Worm (Caenorhabditis elegans) whole organism, L2 larva: Measurements from ENCODE around the gene Y54G2A.40.
"Not testable (repeated sequence)": the region's sequence is repeated elsewhere in the genome, so short reads cannot be mapped to it uniquely, and the experiment has no call there.

Experiments
- C34F6.9 ChIP-seq: fragments of 150-350 bp; optimal IDR thresholded peaks from 2 replicates; lab custom pipeline; 2014; ENCODE audit warnings: missing biosample characterization, missing genetic modification characterization
- F13H6.1 ChIP-seq: sonication (generic microtip); optimal IDR thresholded peaks from 2 replicates; lab custom pipeline; 2016; ENCODE audit warnings: missing genetic modification characterization, missing compliant biosample characterization
- R02D3.7 ChIP-seq: fragments of 150-350 bp; optimal IDR thresholded peaks from 2 replicates; lab custom pipeline; 2014; ENCODE audit warnings: missing biosample characterization, missing genetic modification characterization
- Y55F3AM.14 ChIP-seq: fragments of 200-800 bp; sonication (Bioruptor generic); optimal IDR thresholded peaks from 2 replicates; lab custom pipeline; 2018; ENCODE audit warnings: mild to moderate bottlenecking, missing genetic modification characterization, missing compliant biosample characterization
- ZK546.5 ChIP-seq: sonication (generic microtip); optimal IDR thresholded peaks from 2 replicates; lab custom pipeline; 2017; ENCODE audit warnings: missing biosample characterization, missing genetic modification characterization
- alr-1 ChIP-seq: fragments of 150-350 bp; optimal IDR thresholded peaks from 2 replicates; lab custom pipeline; 2014; ENCODE audit warnings: missing biosample characterization, missing genetic modification characterization
- aly-2 ChIP-seq: fragments of 150-350 bp; optimal IDR thresholded peaks from 2 replicates; lab custom pipeline; 2014; ENCODE audit warnings: missing biosample characterization, missing genetic modification characterization
- ama-1 ChIP-seq: fragments of 150-350 bp; optimal IDR thresholded peaks from 2 replicates; lab custom pipeline; 2018; ENCODE audit warnings: inconsistent platforms
- blmp-1 ChIP-seq: sonication (generic microtip); optimal IDR thresholded peaks from 2 replicates; lab custom pipeline; 2017; ENCODE audit warnings: missing genetic modification characterization, mild to moderate bottlenecking, missing compliant biosample characterization, antibody characterized with exemption, moderate library complexity; ENCODE audit not compliant: insufficient read depth
- ceh-16 ChIP-seq: fragments of 150-350 bp; optimal IDR thresholded peaks from 2 replicates; lab custom pipeline; 2014; ENCODE audit warnings: missing biosample characterization, missing genetic modification characterization
- crh-2 ChIP-seq: sonication (generic microtip); optimal IDR thresholded peaks from 2 replicates; lab custom pipeline; 2017; ENCODE audit warnings: missing biosample characterization, missing genetic modification characterization
- dmd-4 ChIP-seq: sonication (generic microtip); optimal IDR thresholded peaks from 2 replicates; lab custom pipeline; 2017; ENCODE audit warnings: missing biosample characterization, missing genetic modification characterization
- egl-27 ChIP-seq: sonication (generic microtip); optimal IDR thresholded peaks from 3 replicates; lab custom pipeline; 2017; ENCODE audit warnings: missing biosample characterization, missing genetic modification reagents, missing genetic modification characterization
- elt-1 ChIP-seq: fragments of 150-350 bp; optimal IDR thresholded peaks from 2 replicates; lab custom pipeline; 2014; ENCODE audit warnings: missing biosample characterization, missing genetic modification characterization
- elt-3 ChIP-seq: sonication (generic microtip); optimal IDR thresholded peaks from 2 replicates; lab custom pipeline; 2017; ENCODE audit warnings: missing biosample characterization, missing genetic modification characterization
- fos-1 ChIP-seq: fragments of 150-350 bp; optimal IDR thresholded peaks from 2 replicates; lab custom pipeline; 2014; ENCODE audit warnings: missing biosample characterization, missing genetic modification characterization
- gmeb-1 ChIP-seq: fragments of 150-350 bp; optimal IDR thresholded peaks from 2 replicates; lab custom pipeline; 2014; ENCODE audit warnings: missing biosample characterization, missing genetic modification characterization
- lin-11 ChIP-seq: fragments of 150-350 bp; sonication (generic microtip); optimal IDR thresholded peaks from 2 replicates; lab custom pipeline; 2014; ENCODE audit warnings: missing biosample characterization, missing genetic modification characterization, inconsistent platforms, mixed read lengths
- lin-13 ChIP-seq: fragments of 150-350 bp; optimal IDR thresholded peaks from 2 replicates; lab custom pipeline; 2014; ENCODE audit warnings: missing biosample characterization, missing genetic modification reagents, missing genetic modification characterization
- lin-39 ChIP-seq: fragments of 150-350 bp; optimal IDR thresholded peaks from 2 replicates; lab custom pipeline; 2014; ENCODE audit warnings: missing biosample characterization, missing genetic modification reagents, missing genetic modification characterization
- lsy-2 ChIP-seq, 2 experiments: fragments of 150-350 bp in 1 of 2; sonication (generic microtip) in 1 of 2; optimal IDR thresholded peaks; 2 replicates each; lab custom pipeline; 2014 to 2017; ENCODE audit warnings: missing biosample characterization in 2 of 2, missing genetic modification characterization in 2 of 2
- mab-5 ChIP-seq: fragments of 150-350 bp; optimal IDR thresholded peaks from 2 replicates; lab custom pipeline; 2014; ENCODE audit warnings: missing biosample characterization, missing genetic modification characterization
- mbf-1 ChIP-seq: sonication (generic microtip); optimal IDR thresholded peaks from 2 replicates; lab custom pipeline; 2017; ENCODE audit warnings: missing biosample characterization, missing genetic modification characterization
- mdl-1 ChIP-seq, 2 experiments: fragments of 150-350 bp in 1 of 2; sonication (generic microtip) in 1 of 2; optimal IDR thresholded peaks; 2 replicates each; lab custom pipeline; 2017; ENCODE audit warnings: missing biosample characterization in 2 of 2, missing genetic modification characterization in 2 of 2
- nhr-10 ChIP-seq: sonication (generic microtip); optimal IDR thresholded peaks from 2 replicates; lab custom pipeline; 2017; ENCODE audit warnings: missing biosample characterization, missing genetic modification characterization
- nhr-11 ChIP-seq: fragments of 150-350 bp; optimal IDR thresholded peaks from 2 replicates; lab custom pipeline; 2014; ENCODE audit warnings: missing biosample characterization, missing genetic modification characterization
- nhr-12 ChIP-seq: fragments of 150-350 bp; optimal IDR thresholded peaks from 2 replicates; lab custom pipeline; 2014; ENCODE audit warnings: missing biosample characterization, missing genetic modification characterization
- nhr-129 ChIP-seq: fragments of 150-350 bp; optimal IDR thresholded peaks from 2 replicates; lab custom pipeline; 2014; ENCODE audit warnings: missing biosample characterization, missing genetic modification characterization
- nhr-21 ChIP-seq: fragments of 150-350 bp; optimal IDR thresholded peaks from 2 replicates; lab custom pipeline; 2014; ENCODE audit warnings: missing biosample characterization, missing genetic modification characterization
- nhr-23 ChIP-seq: fragments of 150-350 bp; optimal IDR thresholded peaks from 2 replicates; lab custom pipeline; 2014; ENCODE audit warnings: missing biosample characterization, missing genetic modification reagents, missing genetic modification characterization
- nhr-237 ChIP-seq: fragments of 150-350 bp; optimal IDR thresholded peaks from 2 replicates; lab custom pipeline; 2014; ENCODE audit warnings: missing biosample characterization, missing genetic modification characterization
- nhr-25 ChIP-seq: fragments of 150-350 bp; sonication (generic microtip); optimal IDR thresholded peaks from 3 replicates; lab custom pipeline; 2014; ENCODE audit warnings: missing biosample characterization, missing genetic modification characterization
- nhr-6 ChIP-seq: fragments of 150-350 bp; optimal IDR thresholded peaks from 2 replicates; lab custom pipeline; 2014; ENCODE audit warnings: missing biosample characterization, missing genetic modification characterization
- nhr-77 ChIP-seq: fragments of 150-350 bp; optimal IDR thresholded peaks from 2 replicates; lab custom pipeline; 2014; ENCODE audit warnings: missing biosample characterization, missing genetic modification characterization
- peb-1 ChIP-seq: fragments of 150-350 bp; optimal IDR thresholded peaks from 2 replicates; lab custom pipeline; 2014; ENCODE audit warnings: missing biosample characterization, missing genetic modification characterization
- sem-4 ChIP-seq: fragments of 150-350 bp; optimal IDR thresholded peaks from 2 replicates; lab custom pipeline; 2014; ENCODE audit warnings: missing biosample characterization, missing genetic modification reagents, missing genetic modification characterization
- skn-1 ChIP-seq: sonication (generic microtip); optimal IDR thresholded peaks from 2 replicates; lab custom pipeline; 2017; ENCODE audit warnings: missing biosample characterization, missing genetic modification characterization
- sma-3 ChIP-seq: sonication (generic microtip); optimal IDR thresholded peaks from 2 replicates; lab custom pipeline; 2016; ENCODE audit warnings: missing genetic modification reagents, missing genetic modification characterization, missing compliant biosample characterization
- snpc-4 ChIP-seq: fragments of 150-350 bp; optimal IDR thresholded peaks from 2 replicates; lab custom pipeline; 2014; ENCODE audit warnings: missing biosample characterization, missing genetic modification characterization
- unc-39 ChIP-seq: fragments of 150-350 bp; optimal IDR thresholded peaks from 2 replicates; lab custom pipeline; 2014; ENCODE audit warnings: missing biosample characterization, missing genetic modification characterization
- unc-55 ChIP-seq: fragments of 150-350 bp; sonication (generic microtip); optimal IDR thresholded peaks from 3 replicates; lab custom pipeline; 2014; ENCODE audit warnings: missing biosample characterization, missing genetic modification reagents, missing genetic modification characterization
- unc-62 ChIP-seq: fragments of 150-350 bp; optimal IDR thresholded peaks from 2 replicates; lab custom pipeline; 2014; ENCODE audit warnings: missing biosample characterization, missing genetic modification reagents, missing genetic modification characterization
- zag-1 ChIP-seq: fragments of 150-350 bp; optimal IDR thresholded peaks from 2 replicates; lab custom pipeline; 2014; ENCODE audit warnings: missing biosample characterization, missing genetic modification characterization
- ztf-1 ChIP-seq: fragments of 200-800 bp; sonication (Bioruptor generic); conservative IDR thresholded peaks from 2 replicates; pipeline ENCODE4 v1.3.6; 2022; ENCODE audit warnings: missing genetic modification characterization, missing compliant biosample characterization
- ztf-11 ChIP-seq: sonication (generic microtip); optimal IDR thresholded peaks from 2 replicates; lab custom pipeline; 2017; ENCODE audit warnings: missing biosample characterization, missing genetic modification characterization
- ztf-4 ChIP-seq: fragments of 150-350 bp; optimal IDR thresholded peaks from 2 replicates; lab custom pipeline; 2014; ENCODE audit warnings: missing biosample characterization, missing genetic modification characterization

Gene Y54G2A.40

DNA sequence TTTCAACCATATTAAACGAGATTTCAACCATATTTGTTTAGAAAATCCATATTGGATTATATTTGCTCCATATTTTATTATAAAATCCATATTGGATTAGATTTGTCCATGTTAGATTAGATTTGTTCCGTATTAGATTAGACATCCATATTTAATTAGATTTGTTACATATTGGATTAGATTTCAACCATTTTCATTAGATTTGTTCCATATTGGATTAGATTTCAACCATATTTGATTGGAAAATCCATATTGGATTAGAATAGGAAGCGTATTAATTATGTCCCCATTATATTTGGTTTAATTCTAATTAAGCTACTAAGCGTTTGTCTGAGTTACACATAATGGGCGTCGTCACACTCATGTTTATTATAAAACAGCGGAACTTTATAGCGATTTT is 44.7 kb upstream of the Y54G2A.40 start, which contains the start of gene Y54G2A.44:
Gene Y54G2A.44, plus strand, starts transcription at position 301 of the 400 bp plus-strand sequence.
- TF ChIP-seq egl-27; unc-55 (GFP tag; lab: Kevin White, UChicago); dmd-4 (tag; lab: Kevin White, UChicago): not testable (repeated sequence)

DNA sequence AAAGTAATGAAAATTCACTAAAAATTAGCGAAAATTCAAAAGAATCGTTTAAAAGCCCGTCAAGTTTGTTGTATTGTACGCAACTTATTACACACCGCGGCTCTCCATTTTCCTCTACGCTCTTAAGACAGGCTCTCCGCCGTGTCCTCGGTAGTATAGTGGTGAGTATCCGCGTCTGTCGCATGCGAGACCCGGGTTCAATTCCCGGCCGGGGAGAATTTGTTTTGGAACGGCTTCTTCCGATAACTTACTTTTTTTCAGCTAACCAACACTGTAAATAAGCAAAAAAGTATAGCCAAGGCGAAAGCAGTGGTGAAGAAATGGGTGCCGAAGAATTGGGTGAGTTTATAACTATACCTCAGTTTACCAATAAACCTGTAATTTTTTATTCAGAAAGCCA is 44.1 kb upstream of the Y54G2A.40 start:
- TF ChIP-seq aly-2 (tag; lab: Kevin White, UChicago) (no peak), unc-55 (GFP tag; lab: Kevin White, UChicago) (peak; percentile 20)

DNA sequence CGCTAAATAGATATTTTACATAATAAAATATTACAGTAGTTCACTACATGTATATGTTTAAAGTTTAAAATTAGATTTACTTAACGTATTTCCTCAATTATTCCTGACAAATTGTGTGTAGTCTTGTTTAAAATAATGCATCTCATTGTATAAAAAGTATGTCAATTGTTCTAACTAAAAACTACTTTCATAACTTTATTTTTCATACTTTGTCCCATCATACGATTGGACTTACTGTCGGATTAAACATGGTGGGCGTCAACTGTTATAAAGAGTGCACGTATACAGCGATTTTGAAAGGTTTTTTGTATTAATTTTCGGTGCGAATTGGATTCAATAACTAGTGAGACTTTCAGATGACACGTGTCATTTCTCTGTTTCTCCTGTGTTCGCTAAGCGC is 42.6 kb upstream of the Y54G2A.40 start, which contains the start of gene Y54G2A.32:
Gene Y54G2A.32, plus strand, starts transcription at position 301 of the 400 bp plus-strand sequence.
- TF ChIP-seq elt-1 (tag; lab: Kevin White, UChicago) (no peak), lin-39 (tag; lab: Kevin White, UChicago) (no peak), nhr-10 (tag; lab: Kevin White, UChicago) (no peak), zag-1 (tag; lab: Kevin White, UChicago) (no peak), egl-27 (no peak), lsy-2 (tag; optimal IDR thresholded peaks at IDR 0.05; lab: Kevin White, UChicago) (no peak), unc-55 (GFP tag; lab: Kevin White, UChicago) (no peak), unc-62 (no peak)

DNA sequence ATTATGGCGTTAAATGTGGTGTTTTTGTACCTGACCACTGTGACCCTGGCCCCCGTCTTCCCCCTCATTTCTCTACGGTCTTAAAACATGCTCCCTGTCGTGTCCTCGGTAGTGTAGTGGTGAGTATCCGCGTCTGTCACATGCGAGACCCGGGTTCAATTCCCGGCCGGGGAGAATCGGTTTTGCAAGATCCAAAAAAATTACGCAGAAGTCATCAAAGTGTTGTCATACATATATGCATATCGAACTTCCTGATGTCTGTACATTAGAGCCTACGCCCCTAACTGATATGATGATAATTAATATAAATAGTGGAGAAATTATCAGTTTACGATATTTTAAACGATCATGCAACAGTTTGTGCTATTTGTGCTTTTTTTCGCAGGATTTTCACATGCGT is 40.8 kb upstream of the Y54G2A.40 start, which contains the start of gene Y54G2A.45:
Gene Y54G2A.45, plus strand, starts transcription at position 333 of the 400 bp plus-strand sequence.
- no peak for TF ChIP-seq nhr-11 (tag; lab: Kevin White, UChicago)
- no peak for TF ChIP-seq ceh-16 (tag; lab: Kevin White, UChicago)
- TF ChIP-seq elt-3 = no peak
- no peak for TF ChIP-seq mab-5 (tag; lab: Kevin White, UChicago)
- TF ChIP-seq mdl-1 (tag; optimal IDR thresholded peaks at IDR 0.05; lab: Kevin White, UChicago) = no peak
- TF ChIP-seq C34F6.9 (tag; lab: Kevin White, UChicago) = no peak
- TF ChIP-seq blmp-1 = no peak
- no peak for TF ChIP-seq peb-1 (tag; lab: Kevin White, UChicago)
- TF ChIP-seq fos-1 (tag; lab: Kevin White, UChicago) = peak; percentile 90
- peak; percentile 23 for TF ChIP-seq F13H6.1
- no peak for TF ChIP-seq nhr-23 (tag; lab: Kevin White, UChicago)
- no peak for TF ChIP-seq sem-4 (tag; lab: Kevin White, UChicago)
- peak; percentile 42 for TF ChIP-seq gmeb-1 (tag; lab: Kevin White, UChicago)
- no peak for TF ChIP-seq elt-1 (tag; lab: Kevin White, UChicago)
- peak; percentile 28 for TF ChIP-seq lin-13 (GFP tag; lab: Kevin White, UChicago)
- no peak for TF ChIP-seq dmd-4 (tag; lab: Kevin White, UChicago)
- peak; percentile 16 for TF ChIP-seq nhr-129 (tag; lab: Kevin White, UChicago)
- no peak for TF ChIP-seq ztf-4 (tag; lab: Kevin White, UChicago)
- no peak for TF ChIP-seq ztf-11 (tag; lab: Kevin White, UChicago)
- TF ChIP-seq unc-55 (GFP tag; lab: Kevin White, UChicago) = peak; percentile 37
- TF ChIP-seq aly-2 (tag; lab: Kevin White, UChicago) = no peak
- no peak for TF ChIP-seq mbf-1 (tag; lab: Kevin White, UChicago)
- TF ChIP-seq zag-1 (tag; lab: Kevin White, UChicago) = no peak
- TF ChIP-seq nhr-10 (tag; lab: Kevin White, UChicago) = no peak
- no peak for TF ChIP-seq nhr-237
- TF ChIP-seq ama-1 (lab: Kevin White, UChicago) = no peak
- no peak for TF ChIP-seq lin-11 (tag; lab: Kevin White, UChicago)
- no peak for TF ChIP-seq snpc-4 (tag; lab: Kevin White, UChicago)
- no peak for TF ChIP-seq unc-39 (tag; lab: Kevin White, UChicago)
- peak; percentile 41 for TF ChIP-seq skn-1 (tag; lab: Kevin White, UChicago)
- TF ChIP-seq alr-1 = no peak
- TF ChIP-seq sma-3 (GFP tag; lab: Kevin White, UChicago) = peak; percentile 19
- TF ChIP-seq nhr-12 (tag; lab: Kevin White, UChicago) = no peak
- TF ChIP-seq Y55F3AM.14 (GFP tag; lab: Kevin White, UChicago) = peak; percentile 11
- no peak for TF ChIP-seq nhr-77
- TF ChIP-seq lin-39 (tag; lab: Kevin White, UChicago) = no peak
- no peak for TF ChIP-seq ztf-1 (GFP tag; lab: Robert Waterston, UW)
- peak in 1 of 2 experiments; percentile 48 for TF ChIP-seq lsy-2 (tag; optimal IDR thresholded peaks at IDR 0.05; lab: Kevin White, UChicago)
- TF ChIP-seq crh-2 (tag; lab: Kevin White, UChicago) = peak; percentile 62
- no peak for TF ChIP-seq nhr-21 (tag; lab: Kevin White, UChicago)
- no peak for TF ChIP-seq nhr-6 (tag; lab: Kevin White, UChicago)
- no peak for TF ChIP-seq egl-27
- no peak for TF ChIP-seq R02D3.7 (tag; lab: Kevin White, UChicago)
- TF ChIP-seq ZK546.5 (tag; lab: Kevin White, UChicago) = no peak
- no peak for TF ChIP-seq nhr-25 (tag; lab: Kevin White, UChicago)
- no peak for TF ChIP-seq unc-62
